Worm (Caenorhabditis elegans): ENCODE data around the gene R02F11.10.

Gene R02F11.10

DNA sequence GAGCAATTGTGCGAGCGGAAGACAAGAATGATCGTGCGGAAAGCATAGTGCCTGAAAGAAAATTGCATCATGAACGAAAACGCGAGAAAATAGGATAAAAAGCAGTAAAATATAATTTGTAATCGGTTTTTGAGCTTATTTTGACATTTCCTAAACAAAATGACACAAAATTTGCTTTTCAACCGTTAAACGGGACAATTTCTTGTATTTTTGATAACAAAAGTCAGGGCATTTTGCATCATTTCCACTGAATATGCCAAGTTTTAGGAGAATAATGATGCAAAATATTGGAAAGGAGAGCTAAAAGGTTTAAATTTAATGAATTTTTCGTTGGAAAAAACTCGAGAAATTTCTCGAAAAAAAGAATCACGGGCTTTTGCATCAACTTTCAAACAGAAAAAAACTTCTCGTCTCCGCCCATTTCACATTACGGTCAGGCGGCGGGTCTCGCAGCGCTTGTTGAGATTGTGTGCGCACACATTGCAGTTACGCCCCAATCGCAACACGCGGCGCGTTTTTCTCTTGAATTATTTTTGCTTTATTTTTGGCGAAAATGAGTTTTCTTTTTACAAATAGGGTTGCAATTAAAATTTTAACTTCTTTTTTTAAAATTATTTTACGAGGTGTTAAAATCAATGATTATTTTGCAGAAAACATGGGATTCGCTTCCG lies 37.9 kb downstream of the R02F11.10 start, which contains the start of the genes hsp-6 and C37H5.5:
hsp-6 (minus strand) TSS at position 51 of the 671 bp plus-strand sequence.
C37H5.5 (plus strand) TSS at position 651 of the 671 bp plus-strand sequence.
- TF ChIP-seq unc-62 (GFP tag; optimal IDR thresholded peaks at IDR 0.05): no peak

DNA sequence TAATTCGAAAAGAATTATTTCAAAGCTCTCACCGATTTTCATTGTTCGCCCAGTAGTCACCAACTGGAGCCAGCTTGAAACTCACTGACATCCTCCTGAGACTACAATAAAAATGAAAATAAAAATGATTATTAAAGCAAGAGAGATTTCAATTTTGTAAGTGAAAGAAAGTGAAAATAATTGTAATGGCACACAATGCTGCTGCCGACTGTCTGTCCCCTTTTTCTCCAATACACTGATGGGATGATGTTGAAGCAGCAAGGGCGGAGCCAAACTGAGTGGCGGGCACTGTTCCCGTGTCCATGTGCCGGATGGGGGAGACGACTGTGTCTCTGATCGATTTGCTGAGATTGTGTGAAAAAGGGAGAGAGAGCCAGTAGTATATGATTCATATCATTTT lies 45.4 kb downstream of the R02F11.10 start, which contains the start of gene C37H5.14:
C37H5.14 (minus strand) TSS at position 101 of the 400 bp plus-strand sequence.
- no peak for TF ChIP-seq unc-62 (GFP tag; optimal IDR thresholded peaks at IDR 0.05)
